Fruit fly (Drosophila melanogaster) whole organism, pupa: ENCODE data around the gene CG13282.

Source experiments
- CG10348 ChIP-seq: fragments of 200-800 bp; sonication (Bioruptor generic); IDR thresholded peaks from 2 replicates; pipeline ENCODE4 v1.3.6; 2022; ENCODE audit warnings: missing biosample characterization, missing genetic modification characterization
- CG12605 ChIP-seq: fragments of 200-800 bp; sonication (Bioruptor generic); IDR thresholded peaks from 2 replicates; pipeline ENCODE4 v1.3.6; 2022; ENCODE audit warnings: missing biosample characterization, missing genetic modification characterization
- CG13204 ChIP-seq: fragments of 200-800 bp; sonication (Bioruptor generic); optimal IDR thresholded peaks from 2 replicates; lab custom pipeline; 2018; ENCODE audit warnings: missing biosample characterization, mild to moderate bottlenecking, missing genetic modification characterization, moderate library complexity
- CG14655 ChIP-seq: fragments of 200-800 bp; sonication (Bioruptor generic); optimal IDR thresholded peaks from 3 replicates; lab custom pipeline; 2017; ENCODE audit warnings: mild to moderate bottlenecking, missing biosample characterization, missing genetic modification reagents, missing genetic modification characterization
- CG15710 ChIP-seq: fragments of 200-800 bp; sonication (Bioruptor generic); optimal IDR thresholded peaks from 2 replicates; lab custom pipeline; 2018; ENCODE audit warnings: missing biosample characterization, mild to moderate bottlenecking, missing genetic modification characterization, moderate library complexity
- CG17806 ChIP-seq: fragments of 200-800 bp; sonication (Bioruptor generic); optimal IDR thresholded peaks from 2 replicates; lab custom pipeline; 2018; ENCODE audit warnings: missing biosample characterization, mild to moderate bottlenecking, missing genetic modification characterization, moderate library complexity
- CG32121 ChIP-seq: fragments of 200-800 bp; sonication (Bioruptor generic); IDR thresholded peaks from 2 replicates; pipeline ENCODE4 v1.3.6; 2022; ENCODE audit warnings: missing biosample characterization, missing genetic modification characterization
- CG34367 ChIP-seq: fragments of 200-800 bp; sonication (Bioruptor generic); optimal IDR thresholded peaks from 2 replicates; lab custom pipeline; 2018; ENCODE audit warnings: missing biosample characterization, mild to moderate bottlenecking, missing genetic modification characterization
- CG4496 ChIP-seq: fragments of 200-800 bp; sonication (Bioruptor generic); IDR thresholded peaks from 3 replicates; pipeline ENCODE4 v1.3.6; 2022; ENCODE audit warnings: missing biosample characterization, missing genetic modification characterization
- CG8301 ChIP-seq: fragments of 200-800 bp; sonication (Bioruptor generic); optimal IDR thresholded peaks from 2 replicates; lab custom pipeline; 2018; ENCODE audit warnings: missing biosample characterization, mild to moderate bottlenecking, missing genetic modification characterization
- CG9948 ChIP-seq: fragments of 200-800 bp; sonication (Bioruptor generic); optimal IDR thresholded peaks from 2 replicates; lab custom pipeline; 2018; ENCODE audit warnings: missing biosample characterization, mild to moderate bottlenecking, missing genetic modification characterization, moderate library complexity
- D1 ChIP-seq: fragments of 200-800 bp; sonication (Bioruptor generic); optimal IDR thresholded peaks from 2 replicates; lab custom pipeline; 2018; ENCODE audit warnings: missing biosample characterization, mild to moderate bottlenecking, missing genetic modification characterization, moderate library complexity
- EcR ChIP-seq: fragments of 200-800 bp; sonication (Bioruptor generic); optimal IDR thresholded peaks from 3 replicates; lab custom pipeline; 2019; ENCODE audit warnings: missing biosample characterization, missing genetic modification characterization, mild to moderate bottlenecking, moderate library complexity, missing genetic modification reagents
- Ets98B ChIP-seq: fragments of 200-800 bp; sonication (Bioruptor generic); IDR thresholded peaks from 2 replicates; pipeline ENCODE4 v1.3.6; 2022; ENCODE audit warnings: missing biosample characterization, missing genetic modification characterization
- Pif1A ChIP-seq: fragments of 200-800 bp; sonication (Bioruptor generic); optimal IDR thresholded peaks from 3 replicates; lab custom pipeline; 2016; ENCODE audit warnings: missing biosample characterization, missing genetic modification characterization
- Pif1B ChIP-seq: fragments of 200-800 bp; sonication (Bioruptor generic); optimal IDR thresholded peaks from 3 replicates; lab custom pipeline; 2016; ENCODE audit warnings: missing biosample characterization, missing genetic modification characterization
- Snoo ChIP-seq: fragments of 200-800 bp; sonication (Bioruptor generic); optimal IDR thresholded peaks from 3 replicates; lab custom pipeline; 2017; ENCODE audit warnings: missing biosample characterization, mild to moderate bottlenecking, missing genetic modification characterization, inconsistent platforms
- fd96Ca ChIP-seq: fragments of 200-800 bp; sonication (Bioruptor generic); IDR thresholded peaks from 3 replicates; pipeline ENCODE4 v1.3.6; 2022; ENCODE audit warnings: missing biosample characterization, missing genetic modification characterization
- gl ChIP-seq: fragments of 200-800 bp; sonication (Bioruptor generic); optimal IDR thresholded peaks from 2 replicates; lab custom pipeline; 2018; ENCODE audit warnings: missing biosample characterization, mild to moderate bottlenecking, missing genetic modification characterization
- rn ChIP-seq: fragments of 200-800 bp; sonication (Bioruptor generic); IDR thresholded peaks from 2 replicates; pipeline ENCODE4 v1.3.6; 2022; ENCODE audit warnings: missing biosample characterization, missing genetic modification characterization

The CG13282 gene

dm6 chr2L:16847948-16848347 is 13.6 kb upstream of the CG13282 start:
- no peak; the same call in 1 of the 2 replicates for TF ChIP-seq CG12605 (GFP tag; lab: Robert Waterston, UW)
- TF ChIP-seq CG8301 (tag; lab: Kevin White, UChicago) = no peak
- no peak for TF ChIP-seq CG9948 (tag; lab: Kevin White, UChicago)
- TF ChIP-seq gl (tag; lab: Kevin White, UChicago) = no peak
- TF ChIP-seq CG10348 (GFP tag; lab: Robert Waterston, UW) = no peak
- no peak for TF ChIP-seq rn (GFP tag; lab: Robert Waterston, UW)
- no peak for TF ChIP-seq Snoo (tag; lab: Kevin White, UChicago)
- no peak for TF ChIP-seq Pif1B (GFP tag; lab: Kevin White, UChicago)
- TF ChIP-seq CG34367 (tag; lab: Kevin White, UChicago) = no peak
- no peak for TF ChIP-seq CG15710 (tag; lab: Kevin White, UChicago)
- no peak for TF ChIP-seq CG32121 (GFP tag; lab: Robert Waterston, UW)
- TF ChIP-seq EcR (GFP tag; lab: Kevin White, UChicago) = no peak
- no peak for TF ChIP-seq CG13204 (GFP tag; lab: Kevin White, UChicago)
- TF ChIP-seq CG17806 (tag; lab: Kevin White, UChicago) = no peak
- TF ChIP-seq Pif1A = no peak
- TF ChIP-seq D1 (tag; lab: Kevin White, UChicago) = no peak
- no peak for TF ChIP-seq fd96Ca (GFP tag; lab: Robert Waterston, UW)
- no peak for TF ChIP-seq CG4496 (GFP tag; lab: Robert Waterston, UW)
- no peak for TF ChIP-seq CG14655 (GFP tag; lab: Kevin White, UChicago)

dm6 chr2L:16846742-16847346 is 12.5 kb upstream of the CG13282 start:
- TF ChIP-seq CG8301 (tag; lab: Kevin White, UChicago) (no peak), EcR (GFP tag; lab: Kevin White, UChicago) (peak; percentile 61), fd96Ca (GFP tag; lab: Robert Waterston, UW) (no peak)

dm6 chr2L:16845179-16845578 is 10.9 kb upstream of the CG13282 start:
- TF ChIP-seq Pif1A = no peak
- TF ChIP-seq rn (GFP tag; lab: Robert Waterston, UW) = no peak
- no peak for TF ChIP-seq Pif1B (GFP tag; lab: Kevin White, UChicago)
- TF ChIP-seq CG13204 (GFP tag; lab: Kevin White, UChicago) = no peak
- no peak for TF ChIP-seq CG32121 (GFP tag; lab: Robert Waterston, UW)
- no peak for TF ChIP-seq Snoo (tag; lab: Kevin White, UChicago)
- TF ChIP-seq Ets98B (GFP tag; lab: Robert Waterston, UW) = no peak
- TF ChIP-seq CG12605 (GFP tag; lab: Robert Waterston, UW) = no peak
- no peak for TF ChIP-seq EcR (GFP tag; lab: Kevin White, UChicago)
- TF ChIP-seq CG8301 (tag; lab: Kevin White, UChicago) = no peak

- TF ChIP-seq Pif1B (GFP tag; lab: Kevin White, UChicago) = no peak
- no peak for TF ChIP-seq CG12605 (GFP tag; lab: Robert Waterston, UW)
- no peak for TF ChIP-seq CG13204 (GFP tag; lab: Kevin White, UChicago)
- TF ChIP-seq CG17806 (tag; lab: Kevin White, UChicago) = no peak
- no peak for TF ChIP-seq EcR (GFP tag; lab: Kevin White, UChicago)
- TF ChIP-seq CG8301 (tag; lab: Kevin White, UChicago) = peak; percentile 28
- TF ChIP-seq CG9948 (tag; lab: Kevin White, UChicago) = peak; percentile 7
- no peak for TF ChIP-seq CG10348 (GFP tag; lab: Robert Waterston, UW)
- TF ChIP-seq CG15710 (tag; lab: Kevin White, UChicago) = no peak
- no peak for TF ChIP-seq CG34367 (tag; lab: Kevin White, UChicago)
- peak; percentile 40 for TF ChIP-seq Snoo (tag; lab: Kevin White, UChicago)
- peak; percentile 46 for TF ChIP-seq CG32121 (GFP tag; lab: Robert Waterston, UW)
- peak; percentile 24 for TF ChIP-seq CG14655 (GFP tag; lab: Kevin White, UChicago)
- peak; percentile 41; the same call in 1 of the 3 replicates for TF ChIP-seq CG4496 (GFP tag; lab: Robert Waterston, UW)
- 0 out of 2 replicates have a peak, but pooled peaks have one; percentile 7 for TF ChIP-seq Ets98B (GFP tag; lab: Robert Waterston, UW)
Measured at dm6 chr2L:16843336-16843735, 9.0 kb upstream of the CG13282 start.

dm6 chr2L:16842505-16842904 is 8.2 kb upstream of the CG13282 start:
- TF ChIP-seq Pif1B (GFP tag; lab: Kevin White, UChicago) (peak; percentile 27), CG14655 (GFP tag; lab: Kevin White, UChicago) (no peak), CG8301 (tag; lab: Kevin White, UChicago) (no peak), Ets98B (GFP tag; lab: Robert Waterston, UW) (no peak), D1 (tag; lab: Kevin White, UChicago) (no peak), Pif1A (peak; percentile 52), CG9948 (tag; lab: Kevin White, UChicago) (no peak)

dm6 chr2L:16839665-16840064 is 5.4 kb upstream of the CG13282 start:
- TF ChIP-seq CG9948 (tag; lab: Kevin White, UChicago) = no peak
- TF ChIP-seq CG34367 (tag; lab: Kevin White, UChicago) = no peak
- TF ChIP-seq CG15710 (tag; lab: Kevin White, UChicago) = no peak
- no peak for TF ChIP-seq CG14655 (GFP tag; lab: Kevin White, UChicago)
- no peak for TF ChIP-seq CG17806 (tag; lab: Kevin White, UChicago)
- no peak for TF ChIP-seq CG4496 (GFP tag; lab: Robert Waterston, UW)
- TF ChIP-seq Pif1A = no peak
- no peak for TF ChIP-seq CG32121 (GFP tag; lab: Robert Waterston, UW)
- TF ChIP-seq Ets98B (GFP tag; lab: Robert Waterston, UW) = no peak
- TF ChIP-seq CG8301 (tag; lab: Kevin White, UChicago) = no peak
- TF ChIP-seq, all 21 proteins: peak for 0
